Fruit fly (Drosophila melanogaster): ENCODE results near the gene Lgr3.

DNA sequence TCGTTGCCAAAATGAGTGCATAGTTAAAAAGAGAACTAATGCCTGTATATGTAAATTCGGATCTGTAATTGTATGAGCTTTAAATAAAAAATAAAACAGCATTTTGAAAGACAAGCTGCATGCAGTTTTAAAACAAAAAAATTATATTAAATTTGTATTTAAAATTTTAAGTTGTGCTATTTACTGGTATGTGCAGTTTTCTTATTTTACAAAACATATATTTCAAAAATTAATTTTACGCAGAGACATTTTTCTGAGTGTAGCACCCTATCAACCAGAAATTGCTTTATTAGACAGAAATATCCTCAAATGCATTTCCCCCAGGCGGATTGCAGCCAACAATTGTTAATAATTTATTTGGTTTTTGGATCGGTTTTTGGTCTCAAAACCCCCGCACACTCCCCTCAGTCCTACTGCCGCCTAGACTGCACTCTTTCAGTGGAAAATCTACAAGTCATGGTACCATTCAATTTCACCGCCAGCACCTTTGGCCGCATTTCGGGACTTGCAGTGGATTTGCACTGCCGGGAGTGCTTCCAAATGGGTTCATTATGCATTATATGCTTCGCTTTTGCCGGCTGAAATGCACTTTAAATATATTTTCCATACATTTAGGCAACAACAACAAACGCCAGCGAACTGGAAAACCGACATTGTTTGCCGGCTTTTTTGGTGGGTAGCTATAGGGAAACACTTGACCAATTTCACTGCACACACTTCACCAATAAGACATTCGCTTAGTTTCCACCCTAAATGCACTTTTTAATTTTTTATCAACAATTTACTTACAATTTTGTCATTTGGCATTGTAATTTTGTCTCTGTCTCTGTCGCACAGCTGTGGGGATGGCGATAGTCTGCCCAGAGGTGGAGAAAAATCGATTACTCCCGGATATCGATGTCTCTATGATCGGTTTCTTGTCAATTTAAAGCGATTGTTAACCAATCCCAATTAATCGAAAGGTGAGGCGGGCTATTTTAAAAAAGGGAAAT is 41.5 kb upstream of the Lgr3 start, which contains the start of gene Npl4:
- TF ChIP-seq toe (GFP tag; optimal IDR thresholded peaks at IDR 0.05) (no peak), CG7045 (GFP tag; optimal IDR thresholded peaks at IDR 0.05) (no peak), cnc (optimal IDR thresholded peaks at IDR 0.05) (peak; percentile 97 to 99), cic (GFP tag; optimal IDR thresholded peaks at IDR 0.05) (no peak), CG5204 (GFP tag; optimal IDR thresholded peaks at IDR 0.05) (no peak), pad (GFP tag; optimal IDR thresholded peaks at IDR 0.05) (no peak), kay (GFP tag; ENCODE audit: borderline replicate concordance) (no peak), CG7101 (tag; optimal IDR thresholded peaks at IDR 0.05) (no peak)

Measured in whole organism, adult.